Worm (Caenorhabditis elegans) whole organism, early embryonic: ENCODE data around the gene dyci-1.

Experiments used
- aly-1 ChIP-seq: sonication (generic microtip); optimal IDR thresholded peaks from 2 replicates; lab custom pipeline; 2016; ENCODE audit warnings: missing genetic modification characterization, missing compliant biosample characterization
- ama-1 ChIP-seq: fragments of 150-350 bp; optimal IDR thresholded peaks from 2 replicates; lab custom pipeline; 2014
- ceh-13 ChIP-seq: fragments of 200-800 bp; sonication (Bioruptor generic); optimal IDR thresholded peaks from 2 replicates; lab custom pipeline; 2018; ENCODE audit warnings: mild to moderate bottlenecking, missing genetic modification characterization, missing compliant biosample characterization
- ceh-36 ChIP-seq: sonication (generic microtip); optimal IDR thresholded peaks from 2 replicates; lab custom pipeline; 2016; ENCODE audit warnings: missing genetic modification characterization, inconsistent platforms, missing compliant biosample characterization
- ets-7 ChIP-seq: sonication (generic microtip); optimal IDR thresholded peaks from 2 replicates; lab custom pipeline; 2016; ENCODE audit warnings: missing genotype, missing genetic modification characterization, missing compliant biosample characterization
- flt-1 ChIP-seq: fragments of 200-800 bp; sonication (Bioruptor generic); IDR thresholded peaks from 2 replicates; pipeline ENCODE4 v1.3.6; 2022; ENCODE audit warnings: missing genetic modification characterization, missing compliant biosample characterization
- hmbx-1 ChIP-seq: sonication (generic microtip); optimal IDR thresholded peaks from 2 replicates; lab custom pipeline; 2016; ENCODE audit warnings: mild to moderate bottlenecking, missing genetic modification characterization, missing compliant biosample characterization
- hmg-4 ChIP-seq: fragments of 200-800 bp; sonication (Bioruptor generic); optimal IDR thresholded peaks from 2 replicates; lab custom pipeline; 2018; ENCODE audit warnings: mild to moderate bottlenecking, missing genetic modification characterization, missing compliant biosample characterization
- hnd-1 ChIP-seq: sonication (generic microtip); optimal IDR thresholded peaks from 2 replicates; lab custom pipeline; 2016; ENCODE audit warnings: missing genetic modification characterization, missing compliant biosample characterization
- tbx-11 ChIP-seq: fragments of 200-800 bp; sonication (Bioruptor generic); IDR thresholded peaks from 2 replicates; pipeline ENCODE4 v1.3.6; 2022; ENCODE audit warnings: missing genetic modification characterization, missing compliant biosample characterization

DNA sequence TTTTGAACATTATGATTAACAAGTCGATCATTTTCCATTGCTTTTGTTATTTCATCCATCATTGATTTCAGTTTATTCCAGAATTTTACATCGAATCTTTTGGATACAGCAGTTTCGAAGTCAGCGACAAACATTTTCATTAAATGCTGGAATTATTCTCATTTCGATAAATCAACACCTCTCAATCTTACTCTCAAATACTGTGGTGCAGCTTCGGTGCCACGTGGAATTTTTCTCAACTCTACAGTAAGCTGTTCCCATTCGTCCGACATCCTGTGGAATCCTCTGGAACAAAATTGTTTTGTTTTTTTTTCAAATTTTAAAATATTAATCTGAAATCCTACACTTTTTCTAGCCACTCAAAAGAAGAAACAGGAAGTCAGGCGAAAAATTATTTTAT lies 42.9 kb downstream of the dyci-1 start, which contains the start of gene smg-7:
- TF ChIP-seq ama-1 = no peak
- TF ChIP-seq flt-1 (GFP tag; lab: Robert Waterston, UW) = no peak
- no peak for TF ChIP-seq hmbx-1 (tag; lab: Kevin White, UChicago)
- no peak for TF ChIP-seq ets-7 (tag; lab: Kevin White, UChicago)
- TF ChIP-seq ceh-13 (GFP tag; lab: Kevin White, UChicago) = no peak
- TF ChIP-seq tbx-11 = no peak
- no peak for TF ChIP-seq hmg-4
- TF ChIP-seq aly-1 = no peak
- no peak for TF ChIP-seq hnd-1 (tag; lab: Kevin White, UChicago)
- TF ChIP-seq ceh-36 (tag; lab: Kevin White, UChicago) = no peak
